Worm (Caenorhabditis elegans): ENCODE measurements around the gene cest-1.2.

Gene cest-1.2

ce11 chrV:14143634-14144033, 17.0 kb downstream of the cest-1.2 start (continued):
- TF ChIP-seq lsy-2 (tag; optimal IDR thresholded peaks at IDR 0.05) (peak in 1 of 2 experiments; percentile 53), unc-86 (tag; optimal IDR thresholded peaks at IDR 0.05) (peak; percentile 56), fos-1 (tag; optimal IDR thresholded peaks at IDR 0.05) (no peak), isw-1 (GFP tag; IDR thresholded peaks at IDR 0.05) (peak; percentile 16; the same call in 1 of the 2 replicates), mab-9 (GFP tag; IDR thresholded peaks at IDR 0.05) (peak; percentile 53; the same call in 1 of the 2 replicates), dpl-1 (GFP tag; optimal IDR thresholded peaks at IDR 0.05) (peak in 1 of 3 experiments; percentile 21), nhr-47 (tag; optimal IDR thresholded peaks at IDR 0.05) (peak; percentile 59), ceh-82 (tag; optimal IDR thresholded peaks at IDR 0.05) (peak in 2 of 3 experiments; percentile 33 to 53), efl-1 (optimal IDR thresholded peaks at IDR 0.05) (peak; percentile 25 to 31), efl-1 (GFP tag; optimal IDR thresholded peaks at IDR 0.05 in 1 of 2) (peak in 1 of 2 experiments; percentile 62), swsn-7 (tag; optimal IDR thresholded peaks at IDR 0.05) (peak; percentile 3), fkh-8 (tag; optimal IDR thresholded peaks at IDR 0.05) (peak; percentile 63), C04F5.9 (tag; optimal IDR thresholded peaks at IDR 0.05) (no peak), nhr-85 (tag) (no peak), ces-1 (GFP tag; optimal IDR thresholded peaks at IDR 0.05) (no peak), lin-14 (GFP tag; optimal IDR thresholded peaks at IDR 0.05) (peak; percentile 93)

DNA sequence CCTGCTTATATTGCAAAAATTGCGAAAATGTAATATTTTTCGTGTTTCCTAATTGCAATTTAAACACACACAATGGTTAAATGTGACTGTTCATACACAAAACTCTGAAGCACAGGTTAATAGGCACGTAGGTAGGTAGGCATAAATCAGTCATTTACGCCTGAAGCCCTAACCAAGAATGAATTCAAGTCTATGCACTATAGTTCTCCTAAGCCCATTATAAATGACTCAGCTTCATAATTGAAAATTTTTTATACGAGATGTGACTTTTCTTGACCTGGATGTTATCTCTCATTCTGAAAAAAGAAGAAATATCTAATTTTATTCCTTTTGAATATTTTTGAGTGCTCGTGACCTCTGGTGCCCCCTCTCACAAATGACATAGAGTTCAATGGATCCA, 18.8 kb downstream of the cest-1.2 start:
- TF ChIP-seq unc-98 (GFP tag; IDR thresholded peaks at IDR 0.05) (no peak), nhr-237 (tag; optimal IDR thresholded peaks at IDR 0.05) (no peak), ets-5 (GFP tag; IDR thresholded peaks at IDR 0.05) (no peak), mdl-1 (tag; optimal IDR thresholded peaks at IDR 0.05) (no peak), nhr-84 (tag; optimal IDR thresholded peaks at IDR 0.05) (no peak), hpl-2 (GFP tag; optimal IDR thresholded peaks at IDR 0.05) (no peak), mep-1 (tag; optimal IDR thresholded peaks at IDR 0.05) (no peak), lin-39 (tag; optimal IDR thresholded peaks at IDR 0.05) (no peak), egl-27 (tag; optimal IDR thresholded peaks at IDR 0.05) (no peak), snu-23 (GFP tag; optimal IDR thresholded peaks at IDR 0.05) (no peak), tbx-2 (tag; optimal IDR thresholded peaks at IDR 0.05) (no peak), nhr-47 (tag; optimal IDR thresholded peaks at IDR 0.05) (no peak), nhr-76 (tag; optimal IDR thresholded peaks at IDR 0.05) (no peak), hlh-4 (tag; optimal IDR thresholded peaks at IDR 0.05) (no peak), egl-13 (tag; optimal IDR thresholded peaks at IDR 0.05) (no peak)

ce11 chrV:14140733-14141132, 19.9 kb downstream of the cest-1.2 start:
- peak; percentile 95 for TF ChIP-seq ces-1 (GFP tag; optimal IDR thresholded peaks at IDR 0.05)
- no peak for TF ChIP-seq efl-1 (optimal IDR thresholded peaks at IDR 0.05)
- peak in 1 of 2 experiments; percentile 70 for TF ChIP-seq efl-1 (GFP tag; optimal IDR thresholded peaks at IDR 0.05 in 1 of 2)
- peak; percentile 89 for TF ChIP-seq fkh-10 (GFP tag; optimal IDR thresholded peaks at IDR 0.05)
- no peak for TF ChIP-seq unc-62 (GFP tag; optimal IDR thresholded peaks at IDR 0.05)
- TF ChIP-seq isw-1 (GFP tag; IDR thresholded peaks at IDR 0.05) = no peak
- TF ChIP-seq hlh-4 (tag; optimal IDR thresholded peaks at IDR 0.05) = no peak
- peak; percentile 10 for TF ChIP-seq nhr-47 (tag; optimal IDR thresholded peaks at IDR 0.05)
- peak; percentile 68 for TF ChIP-seq lin-14 (GFP tag; optimal IDR thresholded peaks at IDR 0.05)

DNA sequence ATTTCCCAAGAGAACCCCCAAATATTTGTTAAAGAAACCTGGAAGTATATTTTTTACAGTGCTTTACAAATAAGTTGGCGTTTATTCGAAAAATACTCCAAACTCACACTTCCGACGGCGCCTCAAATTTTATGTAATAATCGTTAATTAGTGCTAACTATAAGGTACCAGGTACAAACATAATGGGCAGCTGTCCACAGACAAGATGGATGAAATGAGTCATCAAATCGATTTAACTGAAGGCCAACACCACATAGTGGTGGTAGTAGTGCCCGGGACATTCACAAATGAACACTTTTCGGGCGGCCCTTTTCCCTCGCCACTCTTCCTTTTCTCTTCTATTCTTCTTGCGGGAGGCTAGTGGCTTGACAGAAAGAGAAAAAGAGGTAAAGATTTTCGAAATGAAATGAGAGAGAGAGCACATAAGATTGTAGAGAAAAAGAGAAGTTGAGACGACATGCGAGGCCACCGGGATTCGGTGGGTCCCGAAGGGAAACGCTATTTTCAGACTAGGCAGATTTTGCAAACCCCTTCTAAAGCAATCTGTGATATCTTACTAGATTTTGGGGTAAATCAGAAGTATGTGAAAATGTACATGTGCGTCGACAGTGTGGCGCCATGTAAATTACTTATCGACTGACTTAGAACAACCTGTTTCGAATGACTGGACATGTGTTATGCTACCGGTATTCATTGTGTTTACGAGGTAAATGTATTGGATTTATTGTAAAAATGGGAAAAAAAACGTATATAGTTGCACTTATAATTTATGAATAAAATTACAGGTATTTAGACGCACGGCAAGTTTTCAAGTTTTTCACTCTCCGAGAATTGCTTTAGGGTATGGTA, 21.2 kb downstream of the cest-1.2 start:
- peak; percentile 10 for TF ChIP-seq nhr-71 (tag; optimal IDR thresholded peaks at IDR 0.05)
- no peak for TF ChIP-seq pqm-1 (tag; optimal IDR thresholded peaks at IDR 0.05)
- TF ChIP-seq hlh-17 (GFP tag; optimal IDR thresholded peaks at IDR 0.05; ENCODE audit: borderline replicate concordance) = no peak
- TF ChIP-seq C16A3.4 (tag; optimal IDR thresholded peaks at IDR 0.05) = no peak
- no peak for TF ChIP-seq pag-3 (tag; optimal IDR thresholded peaks at IDR 0.05; ENCODE audit: borderline replicate concordance, insufficient read depth)
- peak; percentile 68 for TF ChIP-seq blmp-1 (tag; optimal IDR thresholded peaks at IDR 0.05)
- TF ChIP-seq nhr-77 (tag; optimal IDR thresholded peaks at IDR 0.05) = no peak
- no peak for TF ChIP-seq F16B12.6 (tag; optimal IDR thresholded peaks at IDR 0.05)
- no peak for TF ChIP-seq nhr-84 (tag; optimal IDR thresholded peaks at IDR 0.05)
- TF ChIP-seq lin-35 (GFP tag; optimal IDR thresholded peaks at IDR 0.05) = peak in 1 of 2 experiments; percentile 10
- no peak for TF ChIP-seq nhr-20 (tag; optimal IDR thresholded peaks at IDR 0.05)
- no peak for TF ChIP-seq unc-62 (GFP tag; optimal IDR thresholded peaks at IDR 0.05)
- no peak for TF ChIP-seq efl-1 (optimal IDR thresholded peaks at IDR 0.05)
- peak in 1 of 2 experiments; percentile 74 for TF ChIP-seq efl-1 (GFP tag; optimal IDR thresholded peaks at IDR 0.05 in 1 of 2)
- TF ChIP-seq tlp-1 (tag; optimal IDR thresholded peaks at IDR 0.05) = no peak
- no peak for TF ChIP-seq ztf-11 (tag; optimal IDR thresholded peaks at IDR 0.05)
- TF ChIP-seq fos-1 (tag; optimal IDR thresholded peaks at IDR 0.05) = peak; percentile 60
- TF ChIP-seq sox-4 (tag; optimal IDR thresholded peaks at IDR 0.05) = no peak
- no peak for TF ChIP-seq unc-86 (tag; optimal IDR thresholded peaks at IDR 0.05)
- no peak for TF ChIP-seq nhr-76 (tag; optimal IDR thresholded peaks at IDR 0.05)

Measured in whole organism, L1 larva.